Fruit fly (Drosophila melanogaster): ENCODE data around the gene bon.

bon gene

dm6 chr3R:20550632-20551486 is 42.1 kb upstream of the bon start (continued):
- TF ChIP-seq Hr4 (GFP tag; optimal IDR thresholded peaks at IDR 0.05) = no peak
- peak; percentile 45; the same call in 2 of the 3 replicates for TF ChIP-seq CG6163 (GFP tag; IDR thresholded peaks at IDR 0.05)
- no peak for TF ChIP-seq salr (GFP tag; optimal IDR thresholded peaks at IDR 0.05)
- TF ChIP-seq Eip93F (GFP tag; optimal IDR thresholded peaks at IDR 0.05) = no peak
- peak; percentile 39 for TF ChIP-seq topi (GFP tag; optimal IDR thresholded peaks at IDR 0.05)
- TF ChIP-seq lz (GFP tag; optimal IDR thresholded peaks at IDR 0.05) = no peak
- TF ChIP-seq CG16779 (tag; optimal IDR thresholded peaks at IDR 0.05) = peak; percentile 62
- peak; percentile 51 for TF ChIP-seq dsx (GFP tag; optimal IDR thresholded peaks at IDR 0.05; ENCODE audit: poor library complexity, severe bottlenecking)
- TF ChIP-seq OdsH (GFP tag; optimal IDR thresholded peaks at IDR 0.05) = peak; percentile 10
- TF ChIP-seq CG11294 (GFP tag; IDR thresholded peaks at IDR 0.05) = no peak; the same call in 1 of the 2 replicates
- TF ChIP-seq Ets21C (GFP tag; optimal IDR thresholded peaks at IDR 0.05) = no peak
- TF ChIP-seq Sox102F (GFP tag; optimal IDR thresholded peaks at IDR 0.05) = peak; percentile 48
- peak; percentile 79 for TF ChIP-seq vri (GFP tag; optimal IDR thresholded peaks at IDR 0.05)
- TF ChIP-seq acj6 (GFP tag; optimal IDR thresholded peaks at IDR 0.05) = no peak
- peak; percentile 24 for TF ChIP-seq CG11762 (GFP tag; optimal IDR thresholded peaks at IDR 0.05; ENCODE audit: insufficient read depth)
- TF ChIP-seq spab (GFP tag; optimal IDR thresholded peaks at IDR 0.05) = peak; percentile 25
- peak; percentile 68 for TF ChIP-seq eg (GFP tag; IDR thresholded peaks at IDR 0.05)
- no peak for TF ChIP-seq CG6792 (GFP tag; optimal IDR thresholded peaks at IDR 0.05)

- TF ChIP-seq Blimp-1 (GFP tag; optimal IDR thresholded peaks at IDR 0.05) = no peak
- TF ChIP-seq CG15336 (GFP tag; IDR thresholded peaks at IDR 0.05) = no peak
- peak; percentile 26 for TF ChIP-seq Eip78C (GFP tag)
- TF ChIP-seq CG8632 (GFP tag; optimal IDR thresholded peaks at IDR 0.05) = no peak
- TF ChIP-seq Sox15 (GFP tag; optimal IDR thresholded peaks at IDR 0.05) = no peak
- TF ChIP-seq Ets96B (tag; optimal IDR thresholded peaks at IDR 0.05) = no peak
- no peak for TF ChIP-seq CG11294 (GFP tag; IDR thresholded peaks at IDR 0.05)
- peak; percentile 48; the same call in 2 of the 3 replicates for TF ChIP-seq eg (GFP tag; IDR thresholded peaks at IDR 0.05)
- no peak for TF ChIP-seq CG34406 (GFP tag; optimal IDR thresholded peaks at IDR 0.05)
- TF ChIP-seq fkh (GFP tag; optimal IDR thresholded peaks at IDR 0.05) = peak; percentile 89
These were observed 41.4 kb upstream of the bon start for dm6 chr3R:20551487-20552079.

- TF ChIP-seq CG15336 (GFP tag; IDR thresholded peaks at IDR 0.05) = no peak; the same call in 1 of the 2 replicates
- no peak for TF ChIP-seq Eip78C (GFP tag)
- no peak for TF ChIP-seq CG9139 (GFP tag; optimal IDR thresholded peaks at IDR 0.05)
- no peak for TF ChIP-seq CG6854 (GFP tag; optimal IDR thresholded peaks at IDR 0.05)
- TF ChIP-seq CG7368 (GFP tag; optimal IDR thresholded peaks at IDR 0.05) = no peak
- TF ChIP-seq Ets96B (tag; optimal IDR thresholded peaks at IDR 0.05) = no peak
These were observed 40.8 kb upstream of the bon start, which contains the start of gene Stat92E for dm6 chr3R:20552093-20552492. TSS of gene Stat92E (minus strand) at chr3R:20552311.

DNA sequence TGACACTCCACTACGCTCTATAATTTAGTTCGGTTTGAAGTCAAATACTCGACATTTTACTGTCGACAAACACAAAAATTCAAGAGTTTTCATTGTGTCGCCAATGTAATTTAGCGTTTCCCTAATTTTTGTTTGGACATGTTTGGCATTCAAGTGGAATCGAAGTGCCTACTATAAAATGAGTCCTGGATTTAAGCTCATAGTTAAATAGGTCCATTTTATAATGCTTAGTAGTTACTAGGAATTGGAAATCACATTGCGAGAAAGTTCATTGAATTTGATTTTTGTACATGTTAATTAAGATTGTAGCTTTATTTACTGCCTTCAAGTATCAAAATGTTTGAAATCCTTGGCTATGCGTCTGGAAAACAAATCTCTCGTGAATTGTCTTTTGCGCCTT is 38.6 kb upstream of the bon start, which contains the start of gene att-ORFB:
Gene att-ORFB, minus strand, starts transcription at position 101 of the 400 bp plus-strand sequence.
- TF ChIP-seq CG8319 (GFP tag; optimal IDR thresholded peaks at IDR 0.05) = no peak
- no peak for TF ChIP-seq Hr39 (GFP tag; optimal IDR thresholded peaks at IDR 0.05)
- no peak for TF ChIP-seq CG6854 (GFP tag; optimal IDR thresholded peaks at IDR 0.05)
- TF ChIP-seq achi (GFP tag; optimal IDR thresholded peaks at IDR 0.05) = no peak
- no peak for TF ChIP-seq CG6808 (GFP tag; optimal IDR thresholded peaks at IDR 0.05)
- no peak for TF ChIP-seq net (GFP tag; optimal IDR thresholded peaks at IDR 0.05)
- TF ChIP-seq CG6792 (GFP tag; optimal IDR thresholded peaks at IDR 0.05) = no peak
- TF ChIP-seq Hr38 (GFP tag; optimal IDR thresholded peaks at IDR 0.05) = no peak
- TF ChIP-seq CG1621 (tag; optimal IDR thresholded peaks at IDR 0.05) = no peak
- no peak for TF ChIP-seq pdm3 (GFP tag; optimal IDR thresholded peaks at IDR 0.05)
- TF ChIP-seq ss (GFP tag; optimal IDR thresholded peaks at IDR 0.05) = no peak
- no peak for TF ChIP-seq dac (GFP tag; optimal IDR thresholded peaks at IDR 0.05)
- TF ChIP-seq eg (GFP tag; IDR thresholded peaks at IDR 0.05) = no peak
- TF ChIP-seq svp (GFP tag) = no peak
- TF ChIP-seq CG9139 (GFP tag; optimal IDR thresholded peaks at IDR 0.05) = no peak
- TF ChIP-seq Ets96B (tag; optimal IDR thresholded peaks at IDR 0.05) = no peak
- no peak for TF ChIP-seq CG6163 (GFP tag; IDR thresholded peaks at IDR 0.05)
- no peak for TF ChIP-seq fd59A (GFP tag; optimal IDR thresholded peaks at IDR 0.05)
- no peak for TF ChIP-seq CG4318 (GFP tag; optimal IDR thresholded peaks at IDR 0.05)
- TF ChIP-seq CG3919 (GFP tag; optimal IDR thresholded peaks at IDR 0.05) = no peak

Data from whole organism, prepupa.